In the genomic region with DNA sequence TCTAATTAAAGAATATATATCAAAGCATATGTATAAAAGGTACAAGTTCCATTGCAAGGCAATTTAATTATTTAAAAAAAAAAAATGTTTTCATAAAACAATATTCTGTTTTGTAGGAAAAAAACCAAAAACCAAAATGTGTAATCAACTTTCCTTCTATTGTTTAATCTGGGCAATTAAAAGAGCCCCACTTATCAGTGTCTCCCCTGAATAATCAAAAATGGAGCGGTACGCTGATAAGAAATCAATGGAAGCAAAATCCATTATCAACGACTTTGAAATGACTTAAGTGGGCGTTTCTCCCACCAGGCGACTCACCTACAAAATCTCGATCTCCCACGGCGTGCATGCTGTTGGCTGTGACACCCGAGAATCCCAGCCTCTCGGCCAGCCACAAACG, we compare ENCODE assay signal across 3 fruit fly cellular contexts.
TF ChIP-seq lines count a peak whose summit lies in the region.

No protein-coding gene starts in this region.

- TF ChIP-seq CTCF in whole organism, embryonic (GFP tag; optimal IDR thresholded peaks at IDR 0.05; lab: Kevin White, UChicago) = no peak

TF ChIP-seq in whole organism, embryonic, 481 proteins besides CTCF, POLR2A, EP300 and RAD21:
- TF ChIP-seq exex (tag; optimal IDR thresholded peaks at IDR 0.05; lab: Kevin White, UChicago) (peak; percentile 90), sug (tag; optimal IDR thresholded peaks at IDR 0.05; lab: Kevin White, UChicago) (peak; percentile 77), CG34376 (GFP tag; optimal IDR thresholded peaks at IDR 0.05; lab: Kevin White, UChicago) (peak; percentile 8), CG9876 (GFP tag; optimal IDR thresholded peaks at IDR 0.05; lab: Kevin White, UChicago) (no peak), grn (GFP tag; optimal IDR thresholded peaks at IDR 0.05; lab: Kevin White, UChicago) (peak; percentile 42), CG2678 (tag; optimal IDR thresholded peaks at IDR 0.05; lab: Kevin White, UChicago) (peak; percentile 6), inv (GFP tag; IDR thresholded peaks at IDR 0.05; lab: Robert Waterston, UW; ENCODE audit: partially characterized antibody) (no peak)

TF ChIP-seq in whole organism, prepupa, 60 proteins besides CTCF, POLR2A, EP300 and RAD21:
- no peak for TF ChIP-seq CG1621 (tag; optimal IDR thresholded peaks at IDR 0.05; lab: Kevin White, UChicago)
- TF ChIP-seq vri (GFP tag; optimal IDR thresholded peaks at IDR 0.05; lab: Kevin White, UChicago) = peak; percentile 46
- peak; percentile 72 for TF ChIP-seq svp (GFP tag; lab: Kevin White, UChicago)

TF ChIP-seq in whole organism, wandering third instar larva, 38 proteins besides CTCF, POLR2A, EP300 and RAD21:
- TF ChIP-seq Hnf4 (GFP tag; optimal IDR thresholded peaks at IDR 0.05; lab: Kevin White, UChicago) = no peak
- no peak for TF ChIP-seq N (GFP tag; optimal IDR thresholded peaks at IDR 0.05; lab: Kevin White, UChicago)
- TF ChIP-seq rgr (GFP tag; optimal IDR thresholded peaks at IDR 0.05; lab: Kevin White, UChicago) = peak; percentile 30
- TF ChIP-seq br (GFP tag; optimal IDR thresholded peaks at IDR 0.05; lab: Kevin White, UChicago) = no peak
- no peak for TF ChIP-seq Jra (GFP tag; optimal IDR thresholded peaks at IDR 0.05; lab: Kevin White, UChicago)
- TF ChIP-seq jim (GFP tag; optimal IDR thresholded peaks at IDR 0.05; lab: Kevin White, UChicago) = no peak
- no peak for TF ChIP-seq Hr83 (GFP tag; optimal IDR thresholded peaks at IDR 0.05; lab: Kevin White, UChicago; ENCODE audit: poor library complexity, severe bottlenecking)
- TF ChIP-seq tai (GFP tag; optimal IDR thresholded peaks at IDR 0.05; lab: Kevin White, UChicago) = no peak
- no peak for TF ChIP-seq Rel (GFP tag; optimal IDR thresholded peaks at IDR 0.05; lab: Kevin White, UChicago)
- TF ChIP-seq Rel (tag; optimal IDR thresholded peaks at IDR 0.05; lab: Kevin White, UChicago) = peak; percentile 60
- TF ChIP-seq Dif (GFP tag; optimal IDR thresholded peaks at IDR 0.05; lab: Kevin White, UChicago; ENCODE audit: partially characterized antibody) = no peak
- no peak for TF ChIP-seq CrebA (GFP tag; optimal IDR thresholded peaks at IDR 0.05; lab: Kevin White, UChicago; ENCODE audit: borderline replicate concordance)
- TF ChIP-seq brk (GFP tag; optimal IDR thresholded peaks at IDR 0.05; lab: Kevin White, UChicago) = no peak
